Worm (Caenorhabditis elegans) whole organism, late embryonic: ENCODE results near the gene sru-39.

ENCODE experiments used
- ama-1 ChIP-seq: fragments of 150-350 bp; optimal IDR thresholded peaks from 2 replicates; lab custom pipeline; 2014
- ceh-34 ChIP-seq: sonication (generic microtip); optimal IDR thresholded peaks from 2 replicates; lab custom pipeline; 2016; ENCODE audit warnings: mild to moderate bottlenecking, missing genetic modification characterization, missing compliant biosample characterization
- fkh-10 ChIP-seq: fragments of 150-350 bp; optimal IDR thresholded peaks from 2 replicates; lab custom pipeline; 2014; ENCODE audit warnings: missing biosample characterization, missing genetic modification reagents, missing genetic modification characterization
- hlh-15 ChIP-seq: sonication (generic microtip); optimal IDR thresholded peaks from 2 replicates; lab custom pipeline; 2016; ENCODE audit warnings: missing genetic modification characterization, missing compliant biosample characterization
- madf-2 ChIP-seq: sonication (generic microtip); optimal IDR thresholded peaks from 2 replicates; lab custom pipeline; 2017; ENCODE audit warnings: missing genetic modification characterization, missing compliant biosample characterization
- nhr-11 ChIP-seq: fragments of 150-350 bp; optimal IDR thresholded peaks from 2 replicates; lab custom pipeline; 2014; ENCODE audit warnings: missing biosample characterization, missing genetic modification characterization
- pag-3 ChIP-seq: sonication (generic microtip); optimal IDR thresholded peaks from 2 replicates; lab custom pipeline; 2016; ENCODE audit warnings: missing compliant biosample characterization, missing genetic modification characterization, borderline replicate concordance
- pha-4 ChIP-seq: fragments of 150-350 bp; optimal IDR thresholded peaks from 2 replicates; lab custom pipeline; 2018; ENCODE audit warnings: missing biosample characterization, missing genetic modification reagents, missing genetic modification characterization
- sox-4 ChIP-seq: sonication (generic microtip); optimal IDR thresholded peaks from 2 replicates; lab custom pipeline; 2017; ENCODE audit warnings: mild to moderate bottlenecking, missing genetic modification characterization, inconsistent platforms, missing compliant biosample characterization
- tbx-2 ChIP-seq: sonication (generic microtip); optimal IDR thresholded peaks from 2 replicates; lab custom pipeline; 2016; ENCODE audit warnings: missing genetic modification characterization, missing compliant biosample characterization
- unc-86 ChIP-seq: sonication (generic microtip); optimal IDR thresholded peaks from 2 replicates; lab custom pipeline; 2016; ENCODE audit warnings: missing genetic modification characterization, missing compliant biosample characterization

ce11 chrV:9777645-9778044, 25.6 kb upstream of the sru-39 start, which contains the start of gene smg-4:
- TF ChIP-seq tbx-2 (no peak), ceh-34 (tag; lab: Kevin White, UChicago) (no peak), fkh-10 (GFP tag; lab: Kevin White, UChicago) (no peak), ama-1 (lab: Kevin White, UChicago) (no peak), hlh-15 (tag; lab: Kevin White, UChicago) (no peak), sox-4 (tag; lab: Kevin White, UChicago) (no peak), pag-3 (tag; lab: Kevin White, UChicago) (no peak), madf-2 (tag; lab: Kevin White, UChicago) (no peak), pha-4 (tag; lab: Kevin White, UChicago) (no peak), nhr-11 (no peak), unc-86 (tag; lab: Kevin White, UChicago) (no peak)
